Fruit fly (Drosophila melanogaster): ENCODE measurements around the gene EndoA.

DNA sequence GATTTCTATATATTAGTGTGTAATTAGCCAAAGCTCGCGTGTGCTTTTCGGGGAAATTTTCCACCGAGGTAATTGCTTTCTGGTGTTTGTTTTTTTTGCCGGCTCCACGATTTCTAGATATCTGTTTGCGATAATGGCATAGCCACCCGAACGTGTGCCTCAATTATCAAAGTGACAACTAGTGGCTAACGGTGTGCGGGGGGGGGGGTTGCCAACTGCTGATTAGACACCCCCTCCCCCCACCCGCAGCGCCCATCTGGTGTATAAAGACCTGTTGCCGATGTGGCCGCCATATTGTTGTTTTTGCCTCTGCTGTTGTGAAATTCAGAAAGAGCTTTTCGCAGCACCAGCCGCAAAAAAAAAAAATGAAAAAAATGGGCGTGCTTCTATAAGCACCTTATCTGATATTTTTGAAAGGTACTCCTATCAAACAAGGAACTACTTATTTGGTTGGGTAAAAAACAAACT, 12.5 kb downstream of the EndoA start:
- TF ChIP-seq CG2120 (GFP tag; optimal IDR thresholded peaks at IDR 0.05) (no peak), ERR (GFP tag; optimal IDR thresholded peaks at IDR 0.05) (no peak), Camta (GFP tag; optimal IDR thresholded peaks at IDR 0.05) (no peak), Blimp-1 (GFP tag; optimal IDR thresholded peaks at IDR 0.05) (no peak), slou (GFP tag; optimal IDR thresholded peaks at IDR 0.05) (no peak), dmrt11E (tag; optimal IDR thresholded peaks at IDR 0.05) (no peak)

Measured in whole organism, embryonic.